Worm (Caenorhabditis elegans) whole organism, L1 larva: ENCODE measurements around the gene Y48D7A.1.

ENCODE experiments used
- F16B12.6 ChIP-seq: fragments of 150-350 bp; optimal IDR thresholded peaks from 2 replicates; lab custom pipeline; 2014; ENCODE audit warnings: missing biosample characterization, missing genetic modification characterization
- Y116A8C.19 ChIP-seq: sonication (generic microtip); optimal IDR thresholded peaks from 2 replicates; lab custom pipeline; 2016; ENCODE audit warnings: missing compliant biosample characterization, missing genetic modification characterization, borderline replicate concordance
- aha-1 ChIP-seq: fragments of 150-350 bp; optimal IDR thresholded peaks from 2 replicates; lab custom pipeline; 2014; ENCODE audit warnings: missing biosample characterization, missing genetic modification characterization
- alr-1 ChIP-seq: fragments of 200-800 bp; sonication (Bioruptor generic); optimal IDR thresholded peaks from 2 replicates; lab custom pipeline; 2018; ENCODE audit warnings: borderline replicate concordance, mild to moderate bottlenecking, missing genetic modification characterization, missing compliant biosample characterization
- aly-2 ChIP-seq: fragments of 150-350 bp; optimal IDR thresholded peaks from 2 replicates; lab custom pipeline; 2014; ENCODE audit warnings: missing biosample characterization, missing genetic modification characterization
- ama-1 ChIP-seq: fragments of 150-350 bp; optimal IDR thresholded peaks from 2 replicates; lab custom pipeline; 2014
- blmp-1 ChIP-seq: fragments of 150-350 bp; optimal IDR thresholded peaks from 2 replicates; lab custom pipeline; 2014; ENCODE audit warnings: missing biosample characterization, missing genetic modification characterization
- dpl-1 ChIP-seq, 3 experiments: fragments of 150-350 bp in 2 of 3; sonication (generic microtip) in 1 of 3; optimal IDR thresholded peaks; 2 replicates each; lab custom pipeline; 2014 to 2017; ENCODE audit warnings: missing biosample characterization in 3 of 3, missing genetic modification characterization in 3 of 3, missing genetic modification reagents in 3 of 3
- dsc-1 ChIP-seq: sonication (generic microtip); optimal IDR thresholded peaks from 2 replicates; lab custom pipeline; 2016; ENCODE audit warnings: mild to moderate bottlenecking, missing genetic modification characterization, missing compliant biosample characterization
- efl-1 ChIP-seq, 4 experiments: fragments of 150-350 bp; optimal IDR thresholded peaks in 3 of 4; peaks in 1 of 4; 1 replicate in 1 of 4; 2 replicates in 3 of 4; lab custom pipeline; 2014; ENCODE audit warnings: missing biosample characterization in 2 of 4, missing genetic modification characterization in 2 of 4, missing genetic modification reagents in 2 of 4
- elt-3 ChIP-seq, 6 experiments: fragments of 150-350 bp in 1 of 6; sonication (generic microtip); optimal IDR thresholded peaks; 2 replicates each; lab custom pipeline; 2017 to 2018; ENCODE audit warnings: missing biosample characterization in 6 of 6, missing genetic modification characterization in 6 of 6, inconsistent platforms in 1 of 6
- fkh-10 ChIP-seq: sonication (generic microtip); optimal IDR thresholded peaks from 2 replicates; lab custom pipeline; 2017; ENCODE audit warnings: missing biosample characterization, missing genetic modification reagents, missing genetic modification characterization
- fkh-8 ChIP-seq: sonication (generic microtip); optimal IDR thresholded peaks from 2 replicates; lab custom pipeline; 2016; ENCODE audit warnings: mild to moderate bottlenecking, missing genetic modification characterization, missing compliant biosample characterization
- fos-1 ChIP-seq: fragments of 150-350 bp; optimal IDR thresholded peaks from 2 replicates; lab custom pipeline; 2014; ENCODE audit warnings: missing biosample characterization, missing genetic modification characterization
- grh-1 ChIP-seq: fragments of 200-800 bp; sonication (Bioruptor generic); IDR thresholded peaks from 2 replicates; pipeline ENCODE4 v1.3.6; 2022; ENCODE audit warnings: missing genetic modification reagents, missing genetic modification characterization, missing compliant biosample characterization
- hlh-4 ChIP-seq: sonication (generic microtip); optimal IDR thresholded peaks from 2 replicates; lab custom pipeline; 2016; ENCODE audit warnings: mild to moderate bottlenecking, missing genetic modification characterization, missing compliant biosample characterization
- hpl-2 ChIP-seq: fragments of 150-350 bp; optimal IDR thresholded peaks from 2 replicates; lab custom pipeline; 2014; ENCODE audit warnings: missing biosample characterization, missing genetic modification reagents, missing genetic modification characterization
- jun-1 ChIP-seq: fragments of 150-350 bp; optimal IDR thresholded peaks from 2 replicates; lab custom pipeline; 2014; ENCODE audit warnings: missing biosample characterization, missing genetic modification reagents, missing genetic modification characterization
- lin-13 ChIP-seq: fragments of 150-350 bp; optimal IDR thresholded peaks from 2 replicates; lab custom pipeline; 2014; ENCODE audit warnings: missing biosample characterization, missing genetic modification reagents, missing genetic modification characterization
- lin-14 ChIP-seq: fragments of 200-800 bp; sonication (Bioruptor generic); optimal IDR thresholded peaks from 2 replicates; lab custom pipeline; 2018; ENCODE audit warnings: mild to moderate bottlenecking, missing genetic modification characterization, moderate library complexity, missing compliant biosample characterization
- lin-15B ChIP-seq: fragments of 150-350 bp; sonication (generic microtip); optimal IDR thresholded peaks from 3 replicates; lab custom pipeline; 2014; ENCODE audit warnings: missing biosample characterization, missing genetic modification characterization
- lin-39 ChIP-seq: fragments of 150-350 bp; optimal IDR thresholded peaks from 2 replicates; lab custom pipeline; 2014; ENCODE audit warnings: missing biosample characterization, missing genetic modification reagents, missing genetic modification characterization
- lsy-2 ChIP-seq, 2 experiments: fragments of 150-350 bp; optimal IDR thresholded peaks; 2 replicates each; lab custom pipeline; 2014; ENCODE audit warnings: missing biosample characterization in 2 of 2, missing genetic modification characterization in 2 of 2
- mab-9 ChIP-seq: fragments of 200-800 bp; sonication (Bioruptor generic); IDR thresholded peaks from 2 replicates; pipeline ENCODE4 v1.3.6; 2022; ENCODE audit warnings: missing genetic modification reagents, missing genetic modification characterization, missing compliant biosample characterization
- nhr-19 ChIP-seq: fragments of 200-800 bp; sonication (Bioruptor generic); conservative IDR thresholded peaks from 2 replicates; pipeline ENCODE4 v1.3.6; 2022; ENCODE audit warnings: missing genetic modification characterization, missing compliant biosample characterization
- nhr-28 ChIP-seq: fragments of 150-350 bp; optimal IDR thresholded peaks from 2 replicates; lab custom pipeline; 2014; ENCODE audit warnings: missing biosample characterization, missing genetic modification characterization
- nhr-71 ChIP-seq: sonication (generic microtip); optimal IDR thresholded peaks from 2 replicates; lab custom pipeline; 2016; ENCODE audit warnings: mild to moderate bottlenecking, missing genetic modification characterization, moderate library complexity, missing compliant biosample characterization
- nhr-77 ChIP-seq: fragments of 150-350 bp; optimal IDR thresholded peaks from 2 replicates; lab custom pipeline; 2014; ENCODE audit warnings: missing biosample characterization, missing genetic modification characterization
- nhr-85 ChIP-seq: sonication (generic microtip); peaks from one replicate; lab custom pipeline; 2016; ENCODE audit warnings: missing genetic modification characterization, inconsistent platforms, missing compliant biosample characterization
- pag-3 ChIP-seq: sonication (generic microtip); optimal IDR thresholded peaks from 2 replicates; lab custom pipeline; 2017; ENCODE audit warnings: missing genetic modification characterization, mild to moderate bottlenecking, missing compliant biosample characterization, antibody characterized with exemption, borderline replicate concordance; ENCODE audit not compliant: insufficient read depth
- rnt-1 ChIP-seq: sonication (generic microtip); optimal IDR thresholded peaks from 2 replicates; lab custom pipeline; 2016; ENCODE audit warnings: mild to moderate bottlenecking, missing genetic modification characterization, moderate library complexity, missing compliant biosample characterization
- snu-23 ChIP-seq: sonication (generic microtip); optimal IDR thresholded peaks from 2 replicates; lab custom pipeline; 2016; ENCODE audit warnings: missing genetic modification characterization, missing compliant biosample characterization
- sup-37 ChIP-seq: fragments of 200-800 bp; sonication (Bioruptor generic); optimal IDR thresholded peaks from 2 replicates; lab custom pipeline; 2018; ENCODE audit warnings: mild to moderate bottlenecking, missing genetic modification characterization, missing compliant biosample characterization
- tbx-2 ChIP-seq: sonication (generic microtip); optimal IDR thresholded peaks from 2 replicates; lab custom pipeline; 2016; ENCODE audit warnings: missing genetic modification characterization, missing compliant biosample characterization
- tlp-1 ChIP-seq: fragments of 150-350 bp; optimal IDR thresholded peaks from 2 replicates; lab custom pipeline; 2014; ENCODE audit warnings: missing biosample characterization, missing genetic modification characterization
- unc-62 ChIP-seq: fragments of 150-350 bp; optimal IDR thresholded peaks from 2 replicates; lab custom pipeline; 2014; ENCODE audit warnings: missing biosample characterization, missing genetic modification reagents, missing genetic modification characterization
- unc-98 ChIP-seq: fragments of 200-800 bp; sonication (Bioruptor generic); IDR thresholded peaks from 2 replicates; pipeline ENCODE4 v1.3.6; 2022; ENCODE audit warnings: missing genetic modification characterization, missing compliant biosample characterization
- xbp-1 ChIP-seq: sonication (generic microtip); optimal IDR thresholded peaks from 2 replicates; lab custom pipeline; 2016; ENCODE audit warnings: missing genetic modification characterization, missing compliant biosample characterization
- zag-1 ChIP-seq: fragments of 150-350 bp; optimal IDR thresholded peaks from 2 replicates; lab custom pipeline; 2014; ENCODE audit warnings: missing biosample characterization, missing genetic modification characterization
- ztf-11 ChIP-seq, 2 experiments: sonication (generic microtip); optimal IDR thresholded peaks; 2 replicates each; lab custom pipeline; 2016 to 2017; ENCODE audit warnings: missing genetic modification characterization in 2 of 2, missing biosample characterization in 1 of 2, missing compliant biosample characterization in 1 of 2
- ztf-4 ChIP-seq: fragments of 150-350 bp; optimal IDR thresholded peaks from 2 replicates; lab custom pipeline; 2014; ENCODE audit warnings: missing biosample characterization, missing genetic modification characterization

Gene Y48D7A.1

ce11 chrX:2972272-2973042 is 36.8 kb upstream of the Y48D7A.1 start (continued):
- no peak for TF ChIP-seq efl-1 (optimal IDR thresholded peaks at IDR 0.05; lab: Kevin White, UChicago)
- peak in 1 of 2 experiments; percentile 88 for TF ChIP-seq efl-1 (GFP tag; optimal IDR thresholded peaks at IDR 0.05 in 1 of 2; lab: Kevin White, UChicago)
- no peak for TF ChIP-seq nhr-28 (tag; lab: Kevin White, UChicago)
- no peak for TF ChIP-seq nhr-77
- TF ChIP-seq unc-62 (GFP tag; lab: Kevin White, UChicago), result no peak
- TF ChIP-seq F16B12.6 (tag; lab: Kevin White, UChicago), result no peak
- TF ChIP-seq tlp-1 (tag; lab: Kevin White, UChicago), result no peak
- TF ChIP-seq jun-1, result no peak
- TF ChIP-seq ztf-11 (tag; optimal IDR thresholded peaks at IDR 0.05; lab: Kevin White, UChicago), result no peak
- no peak for TF ChIP-seq dsc-1 (tag; lab: Kevin White, UChicago)
- TF ChIP-seq ztf-4 (tag; lab: Kevin White, UChicago), result no peak
- no peak for TF ChIP-seq lin-13 (GFP tag; lab: Kevin White, UChicago)
- TF ChIP-seq blmp-1 (tag; lab: Kevin White, UChicago), result peak; percentile 36
- no peak for TF ChIP-seq alr-1 (tag; lab: Kevin White, UChicago)
- TF ChIP-seq hlh-4 (tag; lab: Kevin White, UChicago), result no peak
- TF ChIP-seq fos-1, result no peak
- peak; percentile 21 for TF ChIP-seq lin-14
- TF ChIP-seq aly-2, result no peak
- no peak for TF ChIP-seq hpl-2
- TF ChIP-seq lsy-2 (tag; optimal IDR thresholded peaks at IDR 0.05; lab: Kevin White, UChicago), result no peak
- no peak for TF ChIP-seq unc-98 (GFP tag; lab: Robert Waterston, UW)
- TF ChIP-seq grh-1 (GFP tag; lab: Robert Waterston, UW), result no peak
- no peak for TF ChIP-seq elt-3 (tag; optimal IDR thresholded peaks at IDR 0.05; lab: Kevin White, UChicago)
- no peak for TF ChIP-seq lin-39 (tag; lab: Kevin White, UChicago)
- TF ChIP-seq nhr-85, result peak; percentile 56
- no peak for TF ChIP-seq mab-9 (GFP tag; lab: Robert Waterston, UW)
- no peak for TF ChIP-seq dpl-1 (GFP tag; optimal IDR thresholded peaks at IDR 0.05; lab: Kevin White, UChicago)
- no peak for TF ChIP-seq aha-1 (tag; lab: Kevin White, UChicago)
- no peak for TF ChIP-seq zag-1 (tag; lab: Kevin White, UChicago)
- peak; percentile 1 for TF ChIP-seq sup-37 (GFP tag; lab: Kevin White, UChicago)
- TF ChIP-seq fkh-10 (GFP tag; lab: Kevin White, UChicago), result no peak
- TF ChIP-seq lin-15B (tag; lab: Kevin White, UChicago), result no peak
- TF ChIP-seq ama-1 (lab: Kevin White, UChicago), result no peak
- TF ChIP-seq Y116A8C.19 (tag; lab: Kevin White, UChicago), result no peak

ce11 chrX:2975421-2975820 is 33.9 kb upstream of the Y48D7A.1 start:
- TF ChIP-seq tbx-2 (tag; lab: Kevin White, UChicago), result no peak
- TF ChIP-seq dsc-1 (tag; lab: Kevin White, UChicago), result peak; percentile 52
- TF ChIP-seq rnt-1, result peak; percentile 64
- peak; percentile 8 for TF ChIP-seq xbp-1 (tag; lab: Kevin White, UChicago)
- TF ChIP-seq nhr-19 (GFP tag; lab: Robert Waterston, UW), result no peak
- no peak for TF ChIP-seq fkh-10 (GFP tag; lab: Kevin White, UChicago)
- TF ChIP-seq snu-23, result peak; percentile 13
- peak; percentile 58 for TF ChIP-seq lin-14
- TF ChIP-seq fkh-8 (tag; lab: Kevin White, UChicago), result no peak
- peak; percentile 8 for TF ChIP-seq pag-3
- TF ChIP-seq alr-1 (tag; lab: Kevin White, UChicago), result no peak
- peak in 1 of 2 experiments; percentile 17 for TF ChIP-seq lsy-2 (tag; optimal IDR thresholded peaks at IDR 0.05; lab: Kevin White, UChicago)
- TF ChIP-seq ztf-4 (tag; lab: Kevin White, UChicago), result no peak
- peak; percentile 56 for TF ChIP-seq nhr-71
